Worm (Caenorhabditis elegans): ENCODE measurements around the gene col-37.
A peak's percentile ranks its signal among the peaks of the same experiment; 100 is the strongest.

The col-37 gene

ce11 chrV:12181310-12181709, 13.8 kb upstream of the col-37 start, which contains the start of gene elpc-3:
Gene elpc-3, minus strand, starts transcription at chrV:12181410.
- TF ChIP-seq hmbx-1 (tag; optimal IDR thresholded peaks at IDR 0.05) (no peak), ceh-13 (GFP tag; optimal IDR thresholded peaks at IDR 0.05) (no peak), hmg-4 (GFP tag; optimal IDR thresholded peaks at IDR 0.05) (no peak), scrt-1 (GFP tag; IDR thresholded peaks at IDR 0.05) (no peak), ets-7 (tag; optimal IDR thresholded peaks at IDR 0.05) (no peak)

- TF ChIP-seq flt-1 (GFP tag; IDR thresholded peaks at IDR 0.05), result no peak
- TF ChIP-seq hmbx-1 (tag; optimal IDR thresholded peaks at IDR 0.05), result no peak
- no peak for TF ChIP-seq hmg-4 (GFP tag; optimal IDR thresholded peaks at IDR 0.05)
- TF ChIP-seq aly-1 (tag; optimal IDR thresholded peaks at IDR 0.05), result no peak
- no peak for TF ChIP-seq tbx-37 (GFP tag; conservative IDR thresholded peaks at IDR 0.05)
- peak; percentile 9 for TF ChIP-seq ceh-36 (tag; optimal IDR thresholded peaks at IDR 0.05)
Measured at ce11 chrV:12179338-12179737, 11.8 kb upstream of the col-37 start, which contains the start of gene clec-224. Gene clec-224, minus strand, starts transcription at chrV:12179438.

- no peak for TF ChIP-seq flt-1 (GFP tag; IDR thresholded peaks at IDR 0.05)
- TF ChIP-seq ceh-36 (tag; optimal IDR thresholded peaks at IDR 0.05), result no peak
- TF ChIP-seq tra-4 (tag; optimal IDR thresholded peaks at IDR 0.05), result no peak
- TF ChIP-seq ceh-13 (GFP tag; optimal IDR thresholded peaks at IDR 0.05), result no peak
- TF ChIP-seq hmbx-1 (tag; optimal IDR thresholded peaks at IDR 0.05), result no peak
- TF ChIP-seq sea-1 (GFP tag; conservative IDR thresholded peaks at IDR 0.05), result no peak
- TF ChIP-seq ets-7 (tag; optimal IDR thresholded peaks at IDR 0.05), result no peak
- no peak for TF ChIP-seq hnd-1 (tag; optimal IDR thresholded peaks at IDR 0.05)
- TF ChIP-seq B0310.2 (tag; optimal IDR thresholded peaks at IDR 0.05), result no peak
- no peak for TF ChIP-seq scrt-1 (GFP tag; IDR thresholded peaks at IDR 0.05)
- TF ChIP-seq tbx-11 (GFP tag; IDR thresholded peaks at IDR 0.05), result no peak
Measured at ce11 chrV:12170114-12170513, 2.6 kb upstream of the col-37 start, which contains the start of gene ZK863.1. Gene ZK863.1, minus strand, starts transcription at chrV:12170214.

ce11 chrV:12167031-12167430, 522 bp downstream of the col-37 start:
- no peak for TF ChIP-seq ceh-13 (GFP tag; optimal IDR thresholded peaks at IDR 0.05)
- TF ChIP-seq aly-1 (tag; optimal IDR thresholded peaks at IDR 0.05), result peak; percentile 8

ce11 chrV:12162906-12163305, 4.6 kb downstream of the col-37 start, which contains the start of gene srj-4:
Gene srj-4, plus strand, starts transcription at chrV:12163206.
- no peak for TF ChIP-seq flt-1 (GFP tag; IDR thresholded peaks at IDR 0.05)
- no peak for TF ChIP-seq scrt-1 (GFP tag; IDR thresholded peaks at IDR 0.05)
- no peak for TF ChIP-seq hmg-4 (GFP tag; optimal IDR thresholded peaks at IDR 0.05)
- TF ChIP-seq ceh-13 (GFP tag; optimal IDR thresholded peaks at IDR 0.05), result no peak
- no peak for TF ChIP-seq hnd-1 (tag; optimal IDR thresholded peaks at IDR 0.05)
- no peak for TF ChIP-seq sea-1 (GFP tag; conservative IDR thresholded peaks at IDR 0.05)
- TF ChIP-seq aly-1 (tag; optimal IDR thresholded peaks at IDR 0.05), result no peak
- TF ChIP-seq tbx-11 (GFP tag; IDR thresholded peaks at IDR 0.05), result no peak
- TF ChIP-seq B0310.2 (tag; optimal IDR thresholded peaks at IDR 0.05), result no peak
- no peak for TF ChIP-seq ceh-36 (tag; optimal IDR thresholded peaks at IDR 0.05)
- TF ChIP-seq F13C5.2 (tag; optimal IDR thresholded peaks at IDR 0.05), result no peak
- no peak for TF ChIP-seq pes-1 (GFP tag; IDR thresholded peaks at IDR 0.05)
- no peak for TF ChIP-seq ets-7 (tag; optimal IDR thresholded peaks at IDR 0.05)
- TF ChIP-seq hmbx-1 (tag; optimal IDR thresholded peaks at IDR 0.05), result no peak
- no peak for TF ChIP-seq tbx-37 (GFP tag; conservative IDR thresholded peaks at IDR 0.05)
- no peak for TF ChIP-seq tra-4 (tag; optimal IDR thresholded peaks at IDR 0.05)
- TF ChIP-seq ama-1 (optimal IDR thresholded peaks at IDR 0.05), result no peak

ce11 chrV:12162220-12162619, 5.3 kb downstream of the col-37 start, which contains the start of gene C27A7.5:
Gene C27A7.5, minus strand, starts transcription at chrV:12162320.
- no peak for TF ChIP-seq sea-1 (GFP tag; conservative IDR thresholded peaks at IDR 0.05)
- TF ChIP-seq pes-1 (GFP tag; IDR thresholded peaks at IDR 0.05), result no peak
- no peak for TF ChIP-seq ceh-13 (GFP tag; optimal IDR thresholded peaks at IDR 0.05)
- no peak for TF ChIP-seq tbx-37 (GFP tag; conservative IDR thresholded peaks at IDR 0.05)
- no peak for TF ChIP-seq hnd-1 (tag; optimal IDR thresholded peaks at IDR 0.05)
- no peak for TF ChIP-seq tra-4 (tag; optimal IDR thresholded peaks at IDR 0.05)
- no peak for TF ChIP-seq scrt-1 (GFP tag; IDR thresholded peaks at IDR 0.05)
- no peak for TF ChIP-seq aly-1 (tag; optimal IDR thresholded peaks at IDR 0.05)
- TF ChIP-seq hmg-4 (GFP tag; optimal IDR thresholded peaks at IDR 0.05), result no peak
- TF ChIP-seq F13C5.2 (tag; optimal IDR thresholded peaks at IDR 0.05), result no peak
- TF ChIP-seq ceh-36 (tag; optimal IDR thresholded peaks at IDR 0.05), result no peak
- TF ChIP-seq tbx-11 (GFP tag; IDR thresholded peaks at IDR 0.05), result no peak

- TF ChIP-seq hmbx-1 (tag; optimal IDR thresholded peaks at IDR 0.05) (no peak), tbx-37 (GFP tag; conservative IDR thresholded peaks at IDR 0.05) (no peak), hmg-4 (GFP tag; optimal IDR thresholded peaks at IDR 0.05) (no peak), pes-1 (GFP tag; IDR thresholded peaks at IDR 0.05) (no peak), flt-1 (GFP tag; IDR thresholded peaks at IDR 0.05) (no peak), tra-4 (tag; optimal IDR thresholded peaks at IDR 0.05) (no peak), F13C5.2 (tag; optimal IDR thresholded peaks at IDR 0.05) (no peak), B0310.2 (tag; optimal IDR thresholded peaks at IDR 0.05) (no peak), ceh-36 (tag; optimal IDR thresholded peaks at IDR 0.05) (no peak), sea-1 (GFP tag; conservative IDR thresholded peaks at IDR 0.05) (no peak), hnd-1 (tag; optimal IDR thresholded peaks at IDR 0.05) (no peak), tbx-11 (GFP tag; IDR thresholded peaks at IDR 0.05) (no peak), ama-1 (optimal IDR thresholded peaks at IDR 0.05) (no peak), aly-1 (tag; optimal IDR thresholded peaks at IDR 0.05) (no peak), ets-7 (tag; optimal IDR thresholded peaks at IDR 0.05) (no peak), scrt-1 (GFP tag; IDR thresholded peaks at IDR 0.05) (no peak), ceh-13 (GFP tag; optimal IDR thresholded peaks at IDR 0.05) (no peak)
Measured at ce11 chrV:12161157-12161556, 6.4 kb downstream of the col-37 start.

ce11 chrV:12159975-12160374, 7.6 kb downstream of the col-37 start:
- TF ChIP-seq flt-1 (GFP tag; IDR thresholded peaks at IDR 0.05), result no peak
- TF ChIP-seq B0310.2 (tag; optimal IDR thresholded peaks at IDR 0.05), result no peak
- no peak for TF ChIP-seq aly-1 (tag; optimal IDR thresholded peaks at IDR 0.05)
- TF ChIP-seq F13C5.2 (tag; optimal IDR thresholded peaks at IDR 0.05), result no peak
- no peak for TF ChIP-seq pes-1 (GFP tag; IDR thresholded peaks at IDR 0.05)
- no peak for TF ChIP-seq ets-7 (tag; optimal IDR thresholded peaks at IDR 0.05)
- no peak for TF ChIP-seq ceh-36 (tag; optimal IDR thresholded peaks at IDR 0.05)
- TF ChIP-seq sea-1 (GFP tag; conservative IDR thresholded peaks at IDR 0.05), result no peak
- no peak for TF ChIP-seq hnd-1 (tag; optimal IDR thresholded peaks at IDR 0.05)
- no peak for TF ChIP-seq tbx-37 (GFP tag; conservative IDR thresholded peaks at IDR 0.05)
- no peak for TF ChIP-seq hmg-4 (GFP tag; optimal IDR thresholded peaks at IDR 0.05)
- no peak for TF ChIP-seq scrt-1 (GFP tag; IDR thresholded peaks at IDR 0.05)
- TF ChIP-seq ama-1 (optimal IDR thresholded peaks at IDR 0.05), result no peak
- TF ChIP-seq ceh-13 (GFP tag; optimal IDR thresholded peaks at IDR 0.05), result no peak
- no peak for TF ChIP-seq tra-4 (tag; optimal IDR thresholded peaks at IDR 0.05)
- TF ChIP-seq hmbx-1 (tag; optimal IDR thresholded peaks at IDR 0.05), result no peak
